Worm (Caenorhabditis elegans) whole organism, mixed stage, embryonic: ENCODE results near the gene rei-1.

Source experiments
- ces-1 ChIP-seq: fragments of 150-350 bp; optimal IDR thresholded peaks from 2 replicates; lab custom pipeline; 2014; ENCODE audit warnings: missing biosample characterization, missing genetic modification reagents, missing genetic modification characterization
- elt-3 ChIP-seq: fragments of 150-350 bp; optimal IDR thresholded peaks from 2 replicates; lab custom pipeline; 2014; ENCODE audit warnings: missing biosample characterization, missing genetic modification characterization
- lin-13 ChIP-seq: fragments of 150-350 bp; optimal IDR thresholded peaks from 2 replicates; lab custom pipeline; 2014; ENCODE audit warnings: missing biosample characterization, missing genetic modification characterization
- lsy-2 ChIP-seq: fragments of 150-350 bp; optimal IDR thresholded peaks from 2 replicates; lab custom pipeline; 2014; ENCODE audit warnings: missing biosample characterization, missing genetic modification characterization
- mep-1 ChIP-seq: fragments of 150-350 bp; optimal IDR thresholded peaks from 2 replicates; lab custom pipeline; 2017; ENCODE audit warnings: missing biosample characterization, missing genetic modification reagents, missing genetic modification characterization, inconsistent platforms
- nhr-237 ChIP-seq: fragments of 150-350 bp; optimal IDR thresholded peaks from 2 replicates; lab custom pipeline; 2014; ENCODE audit warnings: missing biosample characterization, missing genetic modification characterization
- pha-4 ChIP-seq: fragments of 150-350 bp; optimal IDR thresholded peaks from 2 replicates; lab custom pipeline; 2018; ENCODE audit warnings: missing biosample characterization, missing genetic modification reagents, missing genetic modification characterization
- snpc-4 ChIP-seq: fragments of 150-350 bp; optimal IDR thresholded peaks from 2 replicates; lab custom pipeline; 2014; ENCODE audit warnings: missing biosample characterization, missing genetic modification characterization
- unc-39 ChIP-seq: fragments of 150-350 bp; optimal IDR thresholded peaks from 2 replicates; lab custom pipeline; 2014; ENCODE audit warnings: missing biosample characterization, missing genetic modification characterization
- unc-62 ChIP-seq: fragments of 150-350 bp; optimal IDR thresholded peaks from 2 replicates; lab custom pipeline; 2014; ENCODE audit warnings: missing biosample characterization, missing genetic modification reagents, missing genetic modification characterization
- ztf-11 ChIP-seq: fragments of 150-350 bp; optimal IDR thresholded peaks from 2 replicates; lab custom pipeline; 2014; ENCODE audit warnings: missing biosample characterization, missing genetic modification characterization

ce11 chrIII:4092020-4092419, 6.0 kb downstream of the rei-1 start, which contains the start of gene C03C10.5:
- TF ChIP-seq mep-1 (tag; lab: Kevin White, UChicago), result no peak
- TF ChIP-seq unc-39 (tag; lab: Kevin White, UChicago), result no peak
- TF ChIP-seq pha-4, result no peak
- no peak for TF ChIP-seq unc-62 (GFP tag; lab: Kevin White, UChicago)
- TF ChIP-seq ces-1 (GFP tag; lab: Kevin White, UChicago), result no peak
- TF ChIP-seq lin-13 (tag; lab: Kevin White, UChicago), result no peak
- TF ChIP-seq ztf-11 (tag; lab: Kevin White, UChicago), result no peak
- TF ChIP-seq lsy-2 (tag; lab: Kevin White, UChicago), result no peak
- no peak for TF ChIP-seq nhr-237 (tag; lab: Kevin White, UChicago)
- TF ChIP-seq elt-3 (tag; lab: Kevin White, UChicago), result no peak
- no peak for TF ChIP-seq snpc-4
